Worm (Caenorhabditis elegans) whole organism, L2 larva: ENCODE results near the gene pals-33.
A peak's percentile ranks its signal among the peaks of the same experiment; 100 is the strongest.

Experiments
- C34F6.9 ChIP-seq: fragments of 150-350 bp; optimal IDR thresholded peaks from 2 replicates; lab custom pipeline; 2014; ENCODE audit warnings: missing biosample characterization, missing genetic modification characterization
- F13H6.1 ChIP-seq: sonication (generic microtip); optimal IDR thresholded peaks from 2 replicates; lab custom pipeline; 2016; ENCODE audit warnings: missing genetic modification characterization, missing compliant biosample characterization
- Y55F3AM.14 ChIP-seq: fragments of 200-800 bp; sonication (Bioruptor generic); optimal IDR thresholded peaks from 2 replicates; lab custom pipeline; 2018; ENCODE audit warnings: mild to moderate bottlenecking, missing genetic modification characterization, missing compliant biosample characterization
- ZK546.5 ChIP-seq: sonication (generic microtip); optimal IDR thresholded peaks from 2 replicates; lab custom pipeline; 2017; ENCODE audit warnings: missing biosample characterization, missing genetic modification characterization
- ama-1 ChIP-seq: fragments of 150-350 bp; optimal IDR thresholded peaks from 2 replicates; lab custom pipeline; 2018; ENCODE audit warnings: inconsistent platforms
- blmp-1 ChIP-seq: sonication (generic microtip); optimal IDR thresholded peaks from 2 replicates; lab custom pipeline; 2017; ENCODE audit warnings: missing genetic modification characterization, mild to moderate bottlenecking, missing compliant biosample characterization, antibody characterized with exemption, moderate library complexity; ENCODE audit not compliant: insufficient read depth
- ceh-16 ChIP-seq: fragments of 150-350 bp; optimal IDR thresholded peaks from 2 replicates; lab custom pipeline; 2014; ENCODE audit warnings: missing biosample characterization, missing genetic modification characterization
- ceh-82 ChIP-seq: fragments of 150-350 bp; optimal IDR thresholded peaks from 2 replicates; lab custom pipeline; 2014; ENCODE audit warnings: missing biosample characterization, missing genetic modification characterization
- crh-2 ChIP-seq: sonication (generic microtip); optimal IDR thresholded peaks from 2 replicates; lab custom pipeline; 2017; ENCODE audit warnings: missing biosample characterization, missing genetic modification characterization
- egl-27 ChIP-seq: sonication (generic microtip); optimal IDR thresholded peaks from 3 replicates; lab custom pipeline; 2017; ENCODE audit warnings: missing biosample characterization, missing genetic modification reagents, missing genetic modification characterization
- elt-1 ChIP-seq: fragments of 150-350 bp; optimal IDR thresholded peaks from 2 replicates; lab custom pipeline; 2014; ENCODE audit warnings: missing biosample characterization, missing genetic modification characterization
- elt-3 ChIP-seq: sonication (generic microtip); optimal IDR thresholded peaks from 2 replicates; lab custom pipeline; 2017; ENCODE audit warnings: missing biosample characterization, missing genetic modification characterization
- fos-1 ChIP-seq: fragments of 150-350 bp; optimal IDR thresholded peaks from 2 replicates; lab custom pipeline; 2014; ENCODE audit warnings: missing biosample characterization, missing genetic modification characterization
- gmeb-1 ChIP-seq: fragments of 150-350 bp; optimal IDR thresholded peaks from 2 replicates; lab custom pipeline; 2014; ENCODE audit warnings: missing biosample characterization, missing genetic modification characterization
- lin-11 ChIP-seq: fragments of 150-350 bp; sonication (generic microtip); optimal IDR thresholded peaks from 2 replicates; lab custom pipeline; 2014; ENCODE audit warnings: missing biosample characterization, missing genetic modification characterization, inconsistent platforms, mixed read lengths
- lsy-2 ChIP-seq, 2 experiments: fragments of 150-350 bp in 1 of 2; sonication (generic microtip) in 1 of 2; optimal IDR thresholded peaks; 2 replicates each; lab custom pipeline; 2014 to 2017; ENCODE audit warnings: missing biosample characterization in 2 of 2, missing genetic modification characterization in 2 of 2
- mab-5 ChIP-seq: fragments of 150-350 bp; optimal IDR thresholded peaks from 2 replicates; lab custom pipeline; 2014; ENCODE audit warnings: missing biosample characterization, missing genetic modification characterization
- mbf-1 ChIP-seq: sonication (generic microtip); optimal IDR thresholded peaks from 2 replicates; lab custom pipeline; 2017; ENCODE audit warnings: missing biosample characterization, missing genetic modification characterization
- mdl-1 ChIP-seq, 2 experiments: fragments of 150-350 bp in 1 of 2; sonication (generic microtip) in 1 of 2; optimal IDR thresholded peaks; 2 replicates each; lab custom pipeline; 2017; ENCODE audit warnings: missing biosample characterization in 2 of 2, missing genetic modification characterization in 2 of 2
- nhr-12 ChIP-seq: fragments of 150-350 bp; optimal IDR thresholded peaks from 2 replicates; lab custom pipeline; 2014; ENCODE audit warnings: missing biosample characterization, missing genetic modification characterization
- nhr-129 ChIP-seq: fragments of 150-350 bp; optimal IDR thresholded peaks from 2 replicates; lab custom pipeline; 2014; ENCODE audit warnings: missing biosample characterization, missing genetic modification characterization
- nhr-21 ChIP-seq: fragments of 150-350 bp; optimal IDR thresholded peaks from 2 replicates; lab custom pipeline; 2014; ENCODE audit warnings: missing biosample characterization, missing genetic modification characterization
- nhr-23 ChIP-seq: fragments of 150-350 bp; optimal IDR thresholded peaks from 2 replicates; lab custom pipeline; 2014; ENCODE audit warnings: missing biosample characterization, missing genetic modification reagents, missing genetic modification characterization
- nhr-237 ChIP-seq: fragments of 150-350 bp; optimal IDR thresholded peaks from 2 replicates; lab custom pipeline; 2014; ENCODE audit warnings: missing biosample characterization, missing genetic modification characterization
- nhr-25 ChIP-seq: fragments of 150-350 bp; sonication (generic microtip); optimal IDR thresholded peaks from 3 replicates; lab custom pipeline; 2014; ENCODE audit warnings: missing biosample characterization, missing genetic modification characterization
- nhr-77 ChIP-seq: fragments of 150-350 bp; optimal IDR thresholded peaks from 2 replicates; lab custom pipeline; 2014; ENCODE audit warnings: missing biosample characterization, missing genetic modification characterization
- skn-1 ChIP-seq: sonication (generic microtip); optimal IDR thresholded peaks from 2 replicates; lab custom pipeline; 2017; ENCODE audit warnings: missing biosample characterization, missing genetic modification characterization
- sma-3 ChIP-seq: sonication (generic microtip); optimal IDR thresholded peaks from 2 replicates; lab custom pipeline; 2016; ENCODE audit warnings: missing genetic modification reagents, missing genetic modification characterization, missing compliant biosample characterization
- sma-9 ChIP-seq, 2 experiments: fragments of 150-350 bp in 1 of 2; sonication (generic microtip) in 1 of 2; optimal IDR thresholded peaks; 2 replicates each; lab custom pipeline; 2014 to 2016; ENCODE audit warnings: missing genetic modification characterization in 2 of 2, mild to moderate bottlenecking in 1 of 2, missing biosample characterization in 1 of 2, missing compliant biosample characterization in 1 of 2, missing genetic modification reagents in 1 of 2, moderate library complexity in 1 of 2
- snpc-4 ChIP-seq: fragments of 150-350 bp; optimal IDR thresholded peaks from 2 replicates; lab custom pipeline; 2014; ENCODE audit warnings: missing biosample characterization, missing genetic modification characterization
- unc-39 ChIP-seq: fragments of 150-350 bp; optimal IDR thresholded peaks from 2 replicates; lab custom pipeline; 2014; ENCODE audit warnings: missing biosample characterization, missing genetic modification characterization
- unc-55 ChIP-seq: fragments of 150-350 bp; sonication (generic microtip); optimal IDR thresholded peaks from 3 replicates; lab custom pipeline; 2014; ENCODE audit warnings: missing biosample characterization, missing genetic modification reagents, missing genetic modification characterization
- zag-1 ChIP-seq: fragments of 150-350 bp; optimal IDR thresholded peaks from 2 replicates; lab custom pipeline; 2014; ENCODE audit warnings: missing biosample characterization, missing genetic modification characterization
- ztf-1 ChIP-seq: fragments of 200-800 bp; sonication (Bioruptor generic); conservative IDR thresholded peaks from 2 replicates; pipeline ENCODE4 v1.3.6; 2022; ENCODE audit warnings: missing genetic modification characterization, missing compliant biosample characterization
- ztf-11 ChIP-seq: sonication (generic microtip); optimal IDR thresholded peaks from 2 replicates; lab custom pipeline; 2017; ENCODE audit warnings: missing biosample characterization, missing genetic modification characterization

Gene pals-33

DNA sequence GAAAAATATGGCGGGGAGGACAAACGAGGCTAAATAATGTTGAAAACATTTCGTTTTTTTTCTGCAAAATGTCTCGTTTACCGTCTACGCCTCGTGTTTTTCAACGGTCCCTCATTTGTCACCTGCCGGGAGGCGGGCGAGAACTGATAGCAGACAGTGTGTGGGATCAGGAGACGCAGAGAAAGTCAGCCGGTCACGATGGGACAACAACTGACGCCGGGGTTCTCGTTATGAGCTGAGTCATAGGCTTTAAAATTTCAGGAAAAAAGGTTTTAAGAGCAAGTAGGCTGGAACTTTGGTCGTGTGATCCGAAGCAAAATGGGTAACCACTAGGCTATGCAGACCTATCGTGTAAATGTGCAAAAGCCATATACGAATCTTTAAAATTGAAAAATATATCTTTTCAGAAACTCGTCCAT, 12.6 kb downstream of the pals-33 start, which contains the start of gene W08A12.2:
W08A12.2 (minus strand) TSS at position 103 of the 419 bp plus-strand sequence.
- TF ChIP-seq F13H6.1 (tag; lab: Kevin White, UChicago) (peak; percentile 69), ceh-82 (tag; lab: Kevin White, UChicago) (no peak), elt-3 (tag; lab: Kevin White, UChicago) (no peak), ceh-16 (tag; lab: Kevin White, UChicago) (no peak), lsy-2 (tag; optimal IDR thresholded peaks at IDR 0.05; lab: Kevin White, UChicago) (peak in 1 of 2 experiments; percentile 29), sma-9 (GFP tag; optimal IDR thresholded peaks at IDR 0.05; lab: Kevin White, UChicago) (peak; percentile 62), sma-9 (tag; optimal IDR thresholded peaks at IDR 0.05; lab: Kevin White, UChicago) (no peak), mab-5 (peak; percentile 9), mdl-1 (tag; optimal IDR thresholded peaks at IDR 0.05; lab: Kevin White, UChicago) (no peak), nhr-237 (tag; lab: Kevin White, UChicago) (no peak), nhr-12 (tag; lab: Kevin White, UChicago) (no peak), crh-2 (tag; lab: Kevin White, UChicago) (no peak), nhr-21 (tag; lab: Kevin White, UChicago) (no peak)

DNA sequence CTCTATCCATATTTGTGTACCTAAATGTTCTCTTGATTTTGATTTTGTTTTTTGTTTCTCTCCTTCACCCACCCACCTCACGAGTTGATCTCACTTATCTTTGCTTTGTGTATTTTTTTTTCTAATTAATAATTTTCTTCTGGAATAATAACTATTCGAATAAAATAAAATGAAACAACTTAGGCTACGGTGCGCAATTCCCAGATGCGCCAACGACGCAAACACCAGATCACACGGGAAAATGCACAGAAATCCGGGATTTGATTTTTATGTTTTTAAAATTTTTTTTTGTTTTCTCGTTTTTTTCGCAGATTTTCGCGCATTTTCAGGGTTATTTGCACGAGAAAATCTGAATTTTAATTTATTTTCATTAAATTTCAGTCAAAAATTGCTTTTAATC, 13.1 kb downstream of the pals-33 start:
- TF ChIP-seq ama-1 (lab: Kevin White, UChicago) (no peak), ceh-82 (tag; lab: Kevin White, UChicago) (no peak), gmeb-1 (no peak), lsy-2 (tag; optimal IDR thresholded peaks at IDR 0.05; lab: Kevin White, UChicago) (no peak), elt-1 (no peak), nhr-25 (tag; lab: Kevin White, UChicago) (no peak), elt-3 (tag; lab: Kevin White, UChicago) (no peak), ztf-11 (tag; lab: Kevin White, UChicago) (no peak), lin-11 (tag; lab: Kevin White, UChicago) (no peak), blmp-1 (tag; lab: Kevin White, UChicago) (no peak), F13H6.1 (tag; lab: Kevin White, UChicago) (no peak), mdl-1 (tag; optimal IDR thresholded peaks at IDR 0.05; lab: Kevin White, UChicago) (no peak), nhr-77 (no peak), nhr-23 (tag; lab: Kevin White, UChicago) (no peak), snpc-4 (tag; lab: Kevin White, UChicago) (no peak), zag-1 (tag; lab: Kevin White, UChicago) (no peak), nhr-237 (tag; lab: Kevin White, UChicago) (no peak), sma-3 (GFP tag; lab: Kevin White, UChicago) (no peak)

DNA sequence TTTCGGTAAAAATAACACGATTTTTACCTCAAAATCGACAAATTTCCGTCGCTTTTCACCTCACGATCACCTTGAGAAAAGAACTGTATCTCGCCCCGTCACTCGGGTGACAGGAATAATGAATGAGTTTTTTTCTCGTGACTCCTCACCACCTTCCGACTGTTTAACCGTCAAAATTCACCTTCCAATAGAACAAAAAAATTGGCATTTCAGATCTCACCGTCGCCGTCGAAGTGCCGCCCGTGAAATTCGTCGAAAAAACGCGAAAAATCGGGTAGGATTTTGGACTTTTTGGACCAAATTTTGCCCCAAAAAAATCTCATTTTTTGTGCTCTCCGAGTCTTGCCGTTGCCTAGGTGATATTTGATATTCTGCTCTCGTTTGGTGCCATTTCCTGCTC, 13.7 kb downstream of the pals-33 start, which contains the start of gene unc-132:
unc-132 (plus strand) TSS at position 208 of the 400 bp plus-strand sequence.
- TF ChIP-seq Y55F3AM.14 (no peak), skn-1 (tag; lab: Kevin White, UChicago) (no peak), crh-2 (tag; lab: Kevin White, UChicago) (no peak), ceh-16 (tag; lab: Kevin White, UChicago) (no peak), fos-1 (tag; lab: Kevin White, UChicago) (no peak), ZK546.5 (no peak), gmeb-1 (no peak), mdl-1 (tag; optimal IDR thresholded peaks at IDR 0.05; lab: Kevin White, UChicago) (no peak), egl-27 (tag; lab: Kevin White, UChicago) (no peak), nhr-77 (no peak), ztf-1 (GFP tag; lab: Robert Waterston, UW) (no peak), unc-39 (tag; lab: Kevin White, UChicago) (no peak), mab-5 (no peak), lin-11 (tag; lab: Kevin White, UChicago) (no peak), mbf-1 (tag; lab: Kevin White, UChicago) (no peak)

DNA sequence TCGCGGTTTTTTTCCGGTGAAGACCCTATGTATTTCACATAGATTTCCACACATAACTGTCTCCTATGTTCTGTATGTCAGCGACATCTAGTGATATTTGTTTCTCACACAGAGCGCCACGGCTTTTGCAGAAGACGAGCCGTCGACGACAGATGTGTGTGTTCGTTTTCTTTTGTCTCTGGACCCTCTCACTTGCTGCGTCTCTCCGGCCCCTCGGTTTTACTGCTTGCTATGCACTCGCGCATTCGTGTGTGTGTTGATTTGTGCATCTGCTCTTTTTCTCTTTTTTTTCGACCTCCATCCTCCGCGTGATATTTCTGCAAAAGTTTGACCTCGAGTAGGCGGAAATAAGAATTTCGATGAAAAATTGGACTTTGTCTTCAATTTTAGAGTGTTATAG, 15.6 kb downstream of the pals-33 start:
- TF ChIP-seq unc-55 (GFP tag; lab: Kevin White, UChicago) (peak; percentile 38), F13H6.1 (tag; lab: Kevin White, UChicago) (peak; percentile 44), nhr-129 (tag; lab: Kevin White, UChicago) (peak; percentile 31), C34F6.9 (tag; lab: Kevin White, UChicago) (peak; percentile 50), nhr-12 (tag; lab: Kevin White, UChicago) (no peak), lsy-2 (tag; optimal IDR thresholded peaks at IDR 0.05; lab: Kevin White, UChicago) (peak in 1 of 2 experiments; percentile 35), sma-9 (GFP tag; optimal IDR thresholded peaks at IDR 0.05; lab: Kevin White, UChicago) (peak; percentile 22), sma-9 (tag; optimal IDR thresholded peaks at IDR 0.05; lab: Kevin White, UChicago) (no peak), zag-1 (tag; lab: Kevin White, UChicago) (peak; percentile 13), mdl-1 (tag; optimal IDR thresholded peaks at IDR 0.05; lab: Kevin White, UChicago) (no peak)
